Worm (Caenorhabditis elegans) whole organism, early embryonic: ENCODE results near the gene F38B7.3.

Experiments
- B0310.2 ChIP-seq: sonication (generic microtip); optimal IDR thresholded peaks from 2 replicates; lab custom pipeline; 2016; ENCODE audit warnings: mild to moderate bottlenecking, missing genetic modification characterization, missing compliant biosample characterization
- F13C5.2 ChIP-seq: sonication (generic microtip); optimal IDR thresholded peaks from 2 replicates; lab custom pipeline; 2017; ENCODE audit warnings: mild to moderate bottlenecking, missing genetic modification characterization, inconsistent platforms, missing compliant biosample characterization
- aly-1 ChIP-seq: sonication (generic microtip); optimal IDR thresholded peaks from 2 replicates; lab custom pipeline; 2016; ENCODE audit warnings: missing genetic modification characterization, missing compliant biosample characterization
- ama-1 ChIP-seq: fragments of 150-350 bp; optimal IDR thresholded peaks from 2 replicates; lab custom pipeline; 2014
- ceh-13 ChIP-seq: fragments of 200-800 bp; sonication (Bioruptor generic); optimal IDR thresholded peaks from 2 replicates; lab custom pipeline; 2018; ENCODE audit warnings: mild to moderate bottlenecking, missing genetic modification characterization, missing compliant biosample characterization
- ceh-36 ChIP-seq: sonication (generic microtip); optimal IDR thresholded peaks from 2 replicates; lab custom pipeline; 2016; ENCODE audit warnings: missing genetic modification characterization, inconsistent platforms, missing compliant biosample characterization
- ets-7 ChIP-seq: sonication (generic microtip); optimal IDR thresholded peaks from 2 replicates; lab custom pipeline; 2016; ENCODE audit warnings: missing genotype, missing genetic modification characterization, missing compliant biosample characterization
- flt-1 ChIP-seq: fragments of 200-800 bp; sonication (Bioruptor generic); IDR thresholded peaks from 2 replicates; pipeline ENCODE4 v1.3.6; 2022; ENCODE audit warnings: missing genetic modification characterization, missing compliant biosample characterization
- hmbx-1 ChIP-seq: sonication (generic microtip); optimal IDR thresholded peaks from 2 replicates; lab custom pipeline; 2016; ENCODE audit warnings: mild to moderate bottlenecking, missing genetic modification characterization, missing compliant biosample characterization
- hmg-4 ChIP-seq: fragments of 200-800 bp; sonication (Bioruptor generic); optimal IDR thresholded peaks from 2 replicates; lab custom pipeline; 2018; ENCODE audit warnings: mild to moderate bottlenecking, missing genetic modification characterization, missing compliant biosample characterization
- hnd-1 ChIP-seq: sonication (generic microtip); optimal IDR thresholded peaks from 2 replicates; lab custom pipeline; 2016; ENCODE audit warnings: missing genetic modification characterization, missing compliant biosample characterization
- pes-1 ChIP-seq: fragments of 200-800 bp; sonication (Bioruptor generic); IDR thresholded peaks from 2 replicates; pipeline ENCODE4 v1.3.6; 2022; ENCODE audit warnings: missing genetic modification reagents, missing genetic modification characterization, missing compliant biosample characterization
- scrt-1 ChIP-seq: fragments of 200-800 bp; sonication (Bioruptor generic); IDR thresholded peaks from 2 replicates; pipeline ENCODE4 v1.3.6; 2022; ENCODE audit warnings: missing genetic modification characterization, missing compliant biosample characterization
- sea-1 ChIP-seq: fragments of 200-800 bp; sonication (Bioruptor generic); conservative IDR thresholded peaks from 2 replicates; pipeline ENCODE4 v1.3.6; 2022; ENCODE audit warnings: missing genetic modification characterization, missing compliant biosample characterization
- tbx-11 ChIP-seq: fragments of 200-800 bp; sonication (Bioruptor generic); IDR thresholded peaks from 2 replicates; pipeline ENCODE4 v1.3.6; 2022; ENCODE audit warnings: missing genetic modification characterization, missing compliant biosample characterization
- tbx-37 ChIP-seq: fragments of 200-800 bp; sonication (Bioruptor generic); conservative IDR thresholded peaks from 2 replicates; pipeline ENCODE4 v1.3.6; 2022; ENCODE audit warnings: missing genetic modification reagents, missing genetic modification characterization, missing compliant biosample characterization
- tra-4 ChIP-seq: sonication (generic microtip); optimal IDR thresholded peaks from 2 replicates; lab custom pipeline; 2017; ENCODE audit warnings: missing genetic modification characterization, missing compliant biosample characterization

Gene F38B7.3

ce11 chrV:11593888-11594287 lies 45.0 kb downstream of the F38B7.3 start:
- TF ChIP-seq hmbx-1 (no peak), tbx-11 (GFP tag; lab: Robert Waterston, UW) (no peak), ets-7 (tag; lab: Kevin White, UChicago) (no peak), ceh-13 (GFP tag; lab: Kevin White, UChicago) (no peak), scrt-1 (GFP tag; lab: Robert Waterston, UW) (no peak), F13C5.2 (tag; lab: Kevin White, UChicago) (no peak), B0310.2 (no peak), aly-1 (tag; lab: Kevin White, UChicago) (no peak), flt-1 (GFP tag; lab: Robert Waterston, UW) (no peak), tra-4 (no peak), tbx-37 (GFP tag; lab: Robert Waterston, UW) (no peak), hnd-1 (no peak), hmg-4 (no peak), ama-1 (no peak)

ce11 chrV:11598807-11599206 lies 49.9 kb downstream of the F38B7.3 start, which contains the start of gene srx-84:
Gene srx-84 (plus strand): TSS chrV:11599107.
- no peak for TF ChIP-seq ama-1
- no peak for TF ChIP-seq B0310.2
- TF ChIP-seq sea-1 (GFP tag; lab: Robert Waterston, UW), result no peak
- no peak for TF ChIP-seq hnd-1
- no peak for TF ChIP-seq hmbx-1
- no peak for TF ChIP-seq ceh-36 (tag; lab: Kevin White, UChicago)

ce11 chrV:11600800-11601199 lies 51.9 kb downstream of the F38B7.3 start, which contains the start of gene F35B12.9:
Gene F35B12.9 (plus strand): TSS chrV:11601171.
- no peak for TF ChIP-seq pes-1 (GFP tag; lab: Robert Waterston, UW)
- TF ChIP-seq tbx-11 (GFP tag; lab: Robert Waterston, UW), result no peak
- no peak for TF ChIP-seq ceh-13 (GFP tag; lab: Kevin White, UChicago)
- TF ChIP-seq scrt-1 (GFP tag; lab: Robert Waterston, UW), result no peak
- no peak for TF ChIP-seq ama-1
- no peak for TF ChIP-seq hmg-4
- no peak for TF ChIP-seq tra-4
- TF ChIP-seq ceh-36 (tag; lab: Kevin White, UChicago), result no peak
- no peak for TF ChIP-seq B0310.2
- TF ChIP-seq ets-7 (tag; lab: Kevin White, UChicago), result no peak
- no peak for TF ChIP-seq hmbx-1
- no peak for TF ChIP-seq F13C5.2 (tag; lab: Kevin White, UChicago)
- no peak for TF ChIP-seq hnd-1
- no peak for TF ChIP-seq sea-1 (GFP tag; lab: Robert Waterston, UW)
- TF ChIP-seq aly-1 (tag; lab: Kevin White, UChicago), result no peak
- no peak for TF ChIP-seq flt-1 (GFP tag; lab: Robert Waterston, UW)
- TF ChIP-seq tbx-37 (GFP tag; lab: Robert Waterston, UW), result no peak
